Worm (Caenorhabditis elegans) whole organism, L4/young adult: ENCODE results near the gene Y56A3A.6.

Source experiments
- W03F9.2 ChIP-seq: fragments of 150-350 bp; optimal IDR thresholded peaks from 2 replicates; lab custom pipeline; 2014; ENCODE audit warnings: missing biosample characterization, missing genetic modification characterization
- him-1 ChIP-seq: sonication (generic microtip); optimal IDR thresholded peaks from 2 replicates; lab custom pipeline; 2016; ENCODE audit warnings: missing genotype, missing genetic modification reagents, missing genetic modification characterization, missing compliant biosample characterization

DNA sequence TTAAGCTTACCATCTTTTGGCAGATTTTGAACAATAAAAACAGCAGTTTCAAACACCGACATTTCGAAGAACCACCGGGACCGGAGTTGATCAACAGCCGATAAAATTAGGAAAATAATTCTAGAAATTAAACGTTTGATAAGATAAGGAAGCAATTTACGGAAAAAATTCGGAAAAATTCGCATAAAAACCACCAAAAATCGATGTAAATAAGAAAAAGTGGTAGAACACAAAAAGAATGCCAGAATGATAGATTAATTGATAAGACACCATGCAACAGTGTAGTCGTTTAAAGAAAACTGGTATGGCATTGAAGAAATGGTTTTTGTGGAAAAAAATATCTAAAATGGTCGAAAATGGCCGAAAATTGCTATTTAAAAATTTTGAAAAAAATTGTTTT lies 56.2 kb downstream of the Y56A3A.6 start, which contains the start of gene maa-1:
- TF ChIP-seq him-1 (tag; lab: Kevin White, UChicago) (no peak), W03F9.2 (tag; lab: Kevin White, UChicago) (no peak)
